Worm (Caenorhabditis elegans) whole organism, L1 larva: ENCODE results near the gene rpn-6.1.

Experiments used
- F16B12.6 ChIP-seq: fragments of 150-350 bp; optimal IDR thresholded peaks from 2 replicates; lab custom pipeline; 2014; ENCODE audit warnings: missing biosample characterization, missing genetic modification characterization
- Y116A8C.19 ChIP-seq: sonication (generic microtip); optimal IDR thresholded peaks from 2 replicates; lab custom pipeline; 2016; ENCODE audit warnings: missing compliant biosample characterization, missing genetic modification characterization, borderline replicate concordance
- alr-1 ChIP-seq: fragments of 200-800 bp; sonication (Bioruptor generic); optimal IDR thresholded peaks from 2 replicates; lab custom pipeline; 2018; ENCODE audit warnings: borderline replicate concordance, mild to moderate bottlenecking, missing genetic modification characterization, missing compliant biosample characterization
- aly-2 ChIP-seq: fragments of 150-350 bp; optimal IDR thresholded peaks from 2 replicates; lab custom pipeline; 2014; ENCODE audit warnings: missing biosample characterization, missing genetic modification characterization
- ama-1 ChIP-seq: fragments of 150-350 bp; optimal IDR thresholded peaks from 2 replicates; lab custom pipeline; 2014
- ceh-82 ChIP-seq, 3 experiments: fragments of 150-350 bp in 1 of 3; sonication (generic microtip) in 2 of 3; optimal IDR thresholded peaks; 2 replicates each; lab custom pipeline; 2014 to 2017; ENCODE audit warnings: missing biosample characterization in 3 of 3, missing genetic modification characterization in 3 of 3
- ces-1 ChIP-seq: fragments of 150-350 bp; optimal IDR thresholded peaks from 2 replicates; lab custom pipeline; 2014; ENCODE audit warnings: missing biosample characterization, missing genetic modification reagents, missing genetic modification characterization
- efl-1 ChIP-seq, 4 experiments: fragments of 150-350 bp; optimal IDR thresholded peaks in 3 of 4; peaks in 1 of 4; 1 replicate in 1 of 4; 2 replicates in 3 of 4; lab custom pipeline; 2014; ENCODE audit warnings: missing biosample characterization in 2 of 4, missing genetic modification characterization in 2 of 4, missing genetic modification reagents in 2 of 4
- efl-3 ChIP-seq: fragments of 200-800 bp; sonication (Bioruptor generic); optimal IDR thresholded peaks from 2 replicates; lab custom pipeline; 2018; ENCODE audit warnings: mild to moderate bottlenecking, missing genetic modification characterization, missing compliant biosample characterization
- egl-13 ChIP-seq: sonication (generic microtip); optimal IDR thresholded peaks from 2 replicates; lab custom pipeline; 2016; ENCODE audit warnings: missing genotype, missing genetic modification reagents, missing genetic modification characterization, missing compliant biosample characterization
- fkh-4 ChIP-seq: sonication (generic microtip); optimal IDR thresholded peaks from 2 replicates; lab custom pipeline; 2016; ENCODE audit warnings: missing compliant biosample characterization, missing genetic modification characterization, borderline replicate concordance
- grh-1 ChIP-seq: fragments of 200-800 bp; sonication (Bioruptor generic); IDR thresholded peaks from 2 replicates; pipeline ENCODE4 v1.3.6; 2022; ENCODE audit warnings: missing genetic modification reagents, missing genetic modification characterization, missing compliant biosample characterization
- hlh-17 ChIP-seq: fragments of 200-800 bp; sonication (Bioruptor generic); optimal IDR thresholded peaks from 2 replicates; lab custom pipeline; 2018; ENCODE audit warnings: missing genetic modification characterization, mild to moderate bottlenecking, missing compliant biosample characterization, moderate library complexity, borderline replicate concordance
- hpl-2 ChIP-seq: fragments of 150-350 bp; optimal IDR thresholded peaks from 2 replicates; lab custom pipeline; 2014; ENCODE audit warnings: missing biosample characterization, missing genetic modification reagents, missing genetic modification characterization
- isw-1 ChIP-seq: fragments of 200-800 bp; sonication (Bioruptor generic); IDR thresholded peaks from 2 replicates; pipeline ENCODE4 v1.3.6; 2022; ENCODE audit warnings: missing genetic modification characterization, missing compliant biosample characterization
- lin-13 ChIP-seq: fragments of 150-350 bp; optimal IDR thresholded peaks from 2 replicates; lab custom pipeline; 2014; ENCODE audit warnings: missing biosample characterization, missing genetic modification reagents, missing genetic modification characterization
- lin-15B ChIP-seq: fragments of 150-350 bp; sonication (generic microtip); optimal IDR thresholded peaks from 3 replicates; lab custom pipeline; 2014; ENCODE audit warnings: missing biosample characterization, missing genetic modification characterization
- lin-35 ChIP-seq, 2 experiments: fragments of 150-350 bp; optimal IDR thresholded peaks; 2 replicates each; lab custom pipeline; 2014; ENCODE audit warnings: missing biosample characterization in 2 of 2, missing genetic modification characterization in 2 of 2, missing genetic modification reagents in 2 of 2
- lsy-2 ChIP-seq, 2 experiments: fragments of 150-350 bp; optimal IDR thresholded peaks; 2 replicates each; lab custom pipeline; 2014; ENCODE audit warnings: missing biosample characterization in 2 of 2, missing genetic modification characterization in 2 of 2
- mef-2 ChIP-seq: fragments of 150-350 bp; optimal IDR thresholded peaks from 2 replicates; lab custom pipeline; 2014; ENCODE audit warnings: missing biosample characterization, missing genetic modification characterization
- nhr-19 ChIP-seq: fragments of 200-800 bp; sonication (Bioruptor generic); conservative IDR thresholded peaks from 2 replicates; pipeline ENCODE4 v1.3.6; 2022; ENCODE audit warnings: missing genetic modification characterization, missing compliant biosample characterization
- nhr-237 ChIP-seq: fragments of 150-350 bp; optimal IDR thresholded peaks from 2 replicates; lab custom pipeline; 2014; ENCODE audit warnings: missing biosample characterization, missing genetic modification characterization
- nhr-47 ChIP-seq: sonication (generic microtip); optimal IDR thresholded peaks from 2 replicates; lab custom pipeline; 2016; ENCODE audit warnings: mild to moderate bottlenecking, missing genetic modification characterization, moderate library complexity, missing compliant biosample characterization
- nhr-71 ChIP-seq: sonication (generic microtip); optimal IDR thresholded peaks from 2 replicates; lab custom pipeline; 2016; ENCODE audit warnings: mild to moderate bottlenecking, missing genetic modification characterization, moderate library complexity, missing compliant biosample characterization
- nhr-76 ChIP-seq: sonication (generic microtip); optimal IDR thresholded peaks from 2 replicates; lab custom pipeline; 2017; ENCODE audit warnings: missing biosample characterization, missing genetic modification characterization
- nhr-85 ChIP-seq: sonication (generic microtip); peaks from one replicate; lab custom pipeline; 2016; ENCODE audit warnings: missing genetic modification characterization, inconsistent platforms, missing compliant biosample characterization
- nhr-90 ChIP-seq: sonication (generic microtip); optimal IDR thresholded peaks from 2 replicates; lab custom pipeline; 2016; ENCODE audit warnings: mild to moderate bottlenecking, missing genetic modification characterization, missing compliant biosample characterization; ENCODE audit not compliant: poor library complexity
- pag-3 ChIP-seq: sonication (generic microtip); optimal IDR thresholded peaks from 2 replicates; lab custom pipeline; 2017; ENCODE audit warnings: missing genetic modification characterization, mild to moderate bottlenecking, missing compliant biosample characterization, antibody characterized with exemption, borderline replicate concordance; ENCODE audit not compliant: insufficient read depth
- pax-3 ChIP-seq: fragments of 200-800 bp; sonication (Bioruptor generic); optimal IDR thresholded peaks from 2 replicates; lab custom pipeline; 2018; ENCODE audit warnings: mild to moderate bottlenecking, missing genetic modification characterization, moderate library complexity, missing compliant biosample characterization
- pqm-1 ChIP-seq: sonication (generic microtip); optimal IDR thresholded peaks from 3 replicates; lab custom pipeline; 2017; ENCODE audit warnings: missing biosample characterization, missing genetic modification characterization
- rnt-1 ChIP-seq: sonication (generic microtip); optimal IDR thresholded peaks from 2 replicates; lab custom pipeline; 2016; ENCODE audit warnings: mild to moderate bottlenecking, missing genetic modification characterization, moderate library complexity, missing compliant biosample characterization
- tbx-2 ChIP-seq: sonication (generic microtip); optimal IDR thresholded peaks from 2 replicates; lab custom pipeline; 2016; ENCODE audit warnings: missing genetic modification characterization, missing compliant biosample characterization
- tlp-1 ChIP-seq: fragments of 150-350 bp; optimal IDR thresholded peaks from 2 replicates; lab custom pipeline; 2014; ENCODE audit warnings: missing biosample characterization, missing genetic modification characterization
- unc-130 ChIP-seq: fragments of 150-350 bp; optimal IDR thresholded peaks from 2 replicates; lab custom pipeline; 2017; ENCODE audit warnings: missing biosample characterization, missing genetic modification characterization, inconsistent platforms
- unc-62 ChIP-seq: fragments of 150-350 bp; optimal IDR thresholded peaks from 2 replicates; lab custom pipeline; 2014; ENCODE audit warnings: missing biosample characterization, missing genetic modification reagents, missing genetic modification characterization
- unc-86 ChIP-seq: sonication (generic microtip); optimal IDR thresholded peaks from 2 replicates; lab custom pipeline; 2016; ENCODE audit warnings: missing genetic modification characterization, missing compliant biosample characterization
- unc-98 ChIP-seq: fragments of 200-800 bp; sonication (Bioruptor generic); IDR thresholded peaks from 2 replicates; pipeline ENCODE4 v1.3.6; 2022; ENCODE audit warnings: missing genetic modification characterization, missing compliant biosample characterization
- vab-15 ChIP-seq: sonication (generic microtip); optimal IDR thresholded peaks from 2 replicates; lab custom pipeline; 2017; ENCODE audit warnings: missing genotype, mild to moderate bottlenecking, missing genetic modification characterization, missing compliant biosample characterization
- zag-1 ChIP-seq: fragments of 150-350 bp; optimal IDR thresholded peaks from 2 replicates; lab custom pipeline; 2014; ENCODE audit warnings: missing biosample characterization, missing genetic modification characterization
- zip-4 ChIP-seq: fragments of 200-800 bp; sonication (Bioruptor generic); optimal IDR thresholded peaks from 2 replicates; lab custom pipeline; 2018; ENCODE audit warnings: mild to moderate bottlenecking, missing genetic modification characterization, moderate library complexity, missing compliant biosample characterization
- ztf-11 ChIP-seq, 2 experiments: sonication (generic microtip); optimal IDR thresholded peaks; 2 replicates each; lab custom pipeline; 2016 to 2017; ENCODE audit warnings: missing genetic modification characterization in 2 of 2, missing biosample characterization in 1 of 2, missing compliant biosample characterization in 1 of 2
- ztf-4 ChIP-seq: fragments of 150-350 bp; optimal IDR thresholded peaks from 2 replicates; lab custom pipeline; 2014; ENCODE audit warnings: missing biosample characterization, missing genetic modification characterization

Gene rpn-6.1

DNA sequence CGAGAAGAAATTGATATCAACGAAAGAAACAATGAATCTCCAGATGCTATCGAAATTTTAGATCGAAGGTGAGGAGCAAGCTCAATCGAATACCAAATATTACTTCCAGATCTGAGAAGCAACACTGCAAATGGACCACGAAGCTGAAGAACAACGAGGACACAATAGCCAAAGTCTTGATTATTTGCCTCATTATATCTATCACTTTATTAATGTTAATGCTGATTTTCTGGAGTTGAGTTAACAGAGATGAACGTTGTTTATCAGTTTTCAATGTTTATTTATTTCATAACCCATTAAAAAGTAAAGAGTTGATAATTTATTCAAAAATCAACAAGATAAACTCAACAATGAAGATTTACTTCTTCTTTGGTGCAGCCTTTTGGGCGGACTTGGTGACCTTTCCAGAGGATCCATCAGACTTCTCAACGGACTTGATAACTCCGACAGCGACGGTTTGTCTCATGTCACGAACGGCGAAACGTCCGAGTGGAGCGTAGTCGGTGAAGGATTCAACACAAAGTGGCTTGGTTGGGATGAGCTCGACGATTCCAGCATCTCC, 8.1 kb upstream of the rpn-6.1 start:
- TF ChIP-seq nhr-85 (tag; lab: Kevin White, UChicago) (no peak), grh-1 (no peak), zip-4 (GFP tag; lab: Kevin White, UChicago) (no peak), pag-3 (tag; lab: Kevin White, UChicago) (no peak), nhr-71 (peak; percentile 9), tbx-2 (tag; lab: Kevin White, UChicago) (no peak), hpl-2 (no peak), unc-98 (GFP tag; lab: Robert Waterston, UW) (no peak), efl-1 (optimal IDR thresholded peaks at IDR 0.05; lab: Kevin White, UChicago) (peak; percentile 18), efl-1 (GFP tag; optimal IDR thresholded peaks at IDR 0.05 in 1 of 2; lab: Kevin White, UChicago) (peak in 1 of 2 experiments; percentile 81), fkh-4 (no peak), lin-13 (no peak), unc-130 (no peak), Y116A8C.19 (tag; lab: Kevin White, UChicago) (no peak), lin-35 (GFP tag; optimal IDR thresholded peaks at IDR 0.05; lab: Kevin White, UChicago) (no peak), rnt-1 (tag; lab: Kevin White, UChicago) (peak; percentile 2), mef-2 (tag; lab: Kevin White, UChicago) (no peak), lsy-2 (tag; optimal IDR thresholded peaks at IDR 0.05; lab: Kevin White, UChicago) (peak in 1 of 2 experiments; percentile 53), ces-1 (GFP tag; lab: Kevin White, UChicago) (no peak), unc-62 (GFP tag; lab: Kevin White, UChicago) (no peak), nhr-90 (tag; lab: Kevin White, UChicago) (peak; percentile 19), zag-1 (no peak), efl-3 (GFP tag; lab: Kevin White, UChicago) (no peak), egl-13 (tag; lab: Kevin White, UChicago) (no peak), ztf-11 (tag; optimal IDR thresholded peaks at IDR 0.05; lab: Kevin White, UChicago) (no peak), ama-1 (lab: Kevin White, UChicago) (peak; percentile 33), aly-2 (tag; lab: Kevin White, UChicago) (peak; percentile 91), alr-1 (no peak), tlp-1 (tag; lab: Kevin White, UChicago) (no peak), pqm-1 (tag; lab: Kevin White, UChicago) (no peak), isw-1 (GFP tag; lab: Robert Waterston, UW) (no peak), nhr-237 (tag; lab: Kevin White, UChicago) (no peak), unc-86 (tag; lab: Kevin White, UChicago) (no peak), F16B12.6 (tag; lab: Kevin White, UChicago) (no peak), nhr-76 (tag; lab: Kevin White, UChicago) (no peak), pax-3 (tag; lab: Kevin White, UChicago) (no peak), nhr-47 (tag; lab: Kevin White, UChicago) (peak; percentile 29)

ce11 chrIII:6969090-6969489, 7.3 kb upstream of the rpn-6.1 start, which contains the start of gene F31E3.12:
TSS of gene F31E3.12 (plus strand) at chrIII:6969390.
- no peak for TF ChIP-seq ztf-4 (tag; lab: Kevin White, UChicago)
- TF ChIP-seq hlh-17 (GFP tag; lab: Kevin White, UChicago) = no peak
- no peak for TF ChIP-seq lin-15B (tag; lab: Kevin White, UChicago)
- no peak for TF ChIP-seq ceh-82 (tag; optimal IDR thresholded peaks at IDR 0.05; lab: Kevin White, UChicago)
- TF ChIP-seq vab-15 (tag; lab: Kevin White, UChicago) = no peak
- TF ChIP-seq nhr-19 = no peak
